Worm (Caenorhabditis elegans) whole organism, midembryonic: Measurements from ENCODE around the gene cyp-33C6.

Source experiments
- T22C8.4 ChIP-seq: fragments of 200-800 bp; sonication (Bioruptor generic); IDR thresholded peaks from 2 replicates; pipeline ENCODE4 v1.3.6; 2022; ENCODE audit warnings: missing genetic modification characterization, missing compliant biosample characterization
- cog-1 ChIP-seq: sonication (generic microtip); optimal IDR thresholded peaks from 2 replicates; lab custom pipeline; 2016; ENCODE audit warnings: missing genetic modification characterization, missing compliant biosample characterization
- flt-1 ChIP-seq: fragments of 200-800 bp; sonication (Bioruptor generic); IDR thresholded peaks from 2 replicates; pipeline ENCODE4 v1.3.6; 2022; ENCODE audit warnings: missing genetic modification characterization, missing compliant biosample characterization
- klf-2 ChIP-seq: fragments of 200-800 bp; sonication (Bioruptor generic); conservative IDR thresholded peaks from 2 replicates; pipeline ENCODE4 v1.3.6; 2022; ENCODE audit warnings: missing genetic modification reagents, missing genetic modification characterization, missing compliant biosample characterization
- med-1 ChIP-seq: sonication (generic microtip); optimal IDR thresholded peaks from 2 replicates; lab custom pipeline; 2017; ENCODE audit warnings: missing genetic modification characterization, mild to moderate bottlenecking, missing compliant biosample characterization, antibody characterized with exemption, missing genetic modification reagents; ENCODE audit not compliant: insufficient read depth
- tab-1 ChIP-seq: fragments of 200-800 bp; sonication (Bioruptor generic); IDR thresholded peaks from 2 replicates; pipeline ENCODE4 v1.3.6; 2022; ENCODE audit warnings: missing genetic modification characterization, missing compliant biosample characterization
- ztf-23 ChIP-seq: fragments of 200-800 bp; sonication (Bioruptor generic); IDR thresholded peaks from 2 replicates; pipeline ENCODE4 v1.3.6; 2022; ENCODE audit warnings: missing genetic modification reagents, missing genetic modification characterization, missing compliant biosample characterization
- ztf-29 ChIP-seq: fragments of 200-800 bp; sonication (Bioruptor generic); IDR thresholded peaks from 2 replicates; pipeline ENCODE4 v1.3.6; 2022; ENCODE audit warnings: missing genetic modification reagents, missing genetic modification characterization, missing compliant biosample characterization

DNA sequence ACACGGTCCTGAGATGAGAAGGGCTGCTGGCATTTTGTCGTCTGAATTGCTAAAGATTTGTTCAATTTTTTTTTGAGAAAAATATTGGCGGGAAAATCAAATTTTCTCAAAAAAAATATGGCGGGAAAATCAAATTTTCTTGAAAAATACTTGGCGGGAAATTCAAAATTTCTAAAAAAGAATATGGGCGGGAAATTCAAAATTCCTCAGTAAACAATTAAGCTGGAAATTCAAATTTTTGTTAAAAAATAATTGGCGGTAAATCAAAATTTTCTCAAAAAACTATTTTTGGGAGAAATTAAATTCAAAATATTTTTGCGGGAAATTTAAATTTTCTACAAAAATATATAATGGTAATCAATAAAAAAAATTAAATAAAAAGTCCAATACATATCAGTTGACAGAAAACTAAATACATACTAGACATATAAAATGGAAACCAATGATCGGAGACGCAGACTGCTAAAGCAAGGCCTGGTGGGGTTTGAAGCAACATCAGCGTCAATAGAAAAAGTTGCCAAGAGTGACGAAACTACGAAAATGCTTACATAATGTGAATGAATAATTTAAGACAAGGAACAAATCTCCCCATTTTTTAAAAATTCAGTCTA lies 34.7 kb downstream of the cyp-33C6 start, which contains the start of gene nhr-184:
- TF ChIP-seq ztf-29, result no peak
- no peak for TF ChIP-seq ztf-23 (GFP tag; lab: Robert Waterston, UW)
- TF ChIP-seq med-1 (GFP tag; lab: Kevin White, UChicago), result no peak
- no peak for TF ChIP-seq cog-1
- no peak for TF ChIP-seq T22C8.4 (GFP tag; lab: Robert Waterston, UW)
- no peak for TF ChIP-seq tab-1 (GFP tag; lab: Robert Waterston, UW)
- no peak for TF ChIP-seq flt-1 (GFP tag; lab: Robert Waterston, UW)
- TF ChIP-seq klf-2, result no peak
